Worm (Caenorhabditis elegans) whole organism, L1 larva: ENCODE results near the gene Y8A9A.2.
A peak's percentile ranks its signal among the peaks of the same experiment; 100 is the strongest.

Experiments
- C04F5.9 ChIP-seq: sonication (generic microtip); optimal IDR thresholded peaks from 2 replicates; lab custom pipeline; 2016; ENCODE audit warnings: missing genetic modification characterization, missing compliant biosample characterization
- C16A3.4 ChIP-seq: fragments of 150-350 bp; optimal IDR thresholded peaks from 2 replicates; lab custom pipeline; 2014; ENCODE audit warnings: missing biosample characterization, missing genetic modification characterization
- F16B12.6 ChIP-seq: fragments of 150-350 bp; optimal IDR thresholded peaks from 2 replicates; lab custom pipeline; 2014; ENCODE audit warnings: missing biosample characterization, missing genetic modification characterization
- Y116A8C.19 ChIP-seq: sonication (generic microtip); optimal IDR thresholded peaks from 2 replicates; lab custom pipeline; 2016; ENCODE audit warnings: missing compliant biosample characterization, missing genetic modification characterization, borderline replicate concordance
- blmp-1 ChIP-seq: fragments of 150-350 bp; optimal IDR thresholded peaks from 2 replicates; lab custom pipeline; 2014; ENCODE audit warnings: missing biosample characterization, missing genetic modification characterization
- ceh-63 ChIP-seq: fragments of 200-800 bp; sonication (Bioruptor generic); optimal IDR thresholded peaks from 2 replicates; lab custom pipeline; 2018; ENCODE audit warnings: mild to moderate bottlenecking, missing genetic modification characterization, missing compliant biosample characterization
- ceh-8 ChIP-seq: fragments of 200-800 bp; sonication (Bioruptor generic); optimal IDR thresholded peaks from 2 replicates; lab custom pipeline; 2018; ENCODE audit warnings: mild to moderate bottlenecking, missing genetic modification characterization, moderate library complexity, missing compliant biosample characterization
- ceh-88 ChIP-seq: fragments of 200-800 bp; sonication (Bioruptor generic); IDR thresholded peaks from 2 replicates; pipeline ENCODE4 v1.3.6; 2022; ENCODE audit warnings: missing genetic modification characterization, missing compliant biosample characterization
- ceh-90 ChIP-seq: sonication (generic microtip); optimal IDR thresholded peaks from 2 replicates; lab custom pipeline; 2016; ENCODE audit warnings: missing genetic modification characterization, missing compliant biosample characterization
- dpl-1 ChIP-seq, 3 experiments: fragments of 150-350 bp in 2 of 3; sonication (generic microtip) in 1 of 3; optimal IDR thresholded peaks; 2 replicates each; lab custom pipeline; 2014 to 2017; ENCODE audit warnings: missing biosample characterization in 3 of 3, missing genetic modification characterization in 3 of 3, missing genetic modification reagents in 3 of 3
- efl-1 ChIP-seq, 4 experiments: fragments of 150-350 bp; optimal IDR thresholded peaks in 3 of 4; peaks in 1 of 4; 1 replicate in 1 of 4; 2 replicates in 3 of 4; lab custom pipeline; 2014; ENCODE audit warnings: missing biosample characterization in 2 of 4, missing genetic modification characterization in 2 of 4, missing genetic modification reagents in 2 of 4
- efl-3 ChIP-seq: fragments of 200-800 bp; sonication (Bioruptor generic); optimal IDR thresholded peaks from 2 replicates; lab custom pipeline; 2018; ENCODE audit warnings: mild to moderate bottlenecking, missing genetic modification characterization, missing compliant biosample characterization
- egl-27 ChIP-seq, 2 experiments: fragments of 150-350 bp in 1 of 2; sonication (generic microtip); optimal IDR thresholded peaks; 3 replicates each; lab custom pipeline; 2017 to 2018; ENCODE audit warnings: missing biosample characterization in 2 of 2, missing genetic modification characterization in 2 of 2, missing genetic modification reagents in 2 of 2
- elt-2 ChIP-seq: sonication (generic microtip); optimal IDR thresholded peaks from 2 replicates; lab custom pipeline; 2016; ENCODE audit warnings: missing genetic modification characterization, mild to moderate bottlenecking, inconsistent platforms, missing compliant biosample characterization, missing genetic modification reagents
- fkh-10 ChIP-seq: sonication (generic microtip); optimal IDR thresholded peaks from 2 replicates; lab custom pipeline; 2017; ENCODE audit warnings: missing biosample characterization, missing genetic modification reagents, missing genetic modification characterization
- fkh-4 ChIP-seq: sonication (generic microtip); optimal IDR thresholded peaks from 2 replicates; lab custom pipeline; 2016; ENCODE audit warnings: missing compliant biosample characterization, missing genetic modification characterization, borderline replicate concordance
- fkh-8 ChIP-seq: sonication (generic microtip); optimal IDR thresholded peaks from 2 replicates; lab custom pipeline; 2016; ENCODE audit warnings: mild to moderate bottlenecking, missing genetic modification characterization, missing compliant biosample characterization
- fos-1 ChIP-seq: fragments of 150-350 bp; optimal IDR thresholded peaks from 2 replicates; lab custom pipeline; 2014; ENCODE audit warnings: missing biosample characterization, missing genetic modification characterization
- grh-1 ChIP-seq: fragments of 200-800 bp; sonication (Bioruptor generic); IDR thresholded peaks from 2 replicates; pipeline ENCODE4 v1.3.6; 2022; ENCODE audit warnings: missing genetic modification reagents, missing genetic modification characterization, missing compliant biosample characterization
- hlh-4 ChIP-seq: sonication (generic microtip); optimal IDR thresholded peaks from 2 replicates; lab custom pipeline; 2016; ENCODE audit warnings: mild to moderate bottlenecking, missing genetic modification characterization, missing compliant biosample characterization
- lin-13 ChIP-seq: fragments of 150-350 bp; optimal IDR thresholded peaks from 2 replicates; lab custom pipeline; 2014; ENCODE audit warnings: missing biosample characterization, missing genetic modification reagents, missing genetic modification characterization
- lin-14 ChIP-seq: fragments of 200-800 bp; sonication (Bioruptor generic); optimal IDR thresholded peaks from 2 replicates; lab custom pipeline; 2018; ENCODE audit warnings: mild to moderate bottlenecking, missing genetic modification characterization, moderate library complexity, missing compliant biosample characterization
- lin-15B ChIP-seq: fragments of 150-350 bp; sonication (generic microtip); optimal IDR thresholded peaks from 3 replicates; lab custom pipeline; 2014; ENCODE audit warnings: missing biosample characterization, missing genetic modification characterization
- lin-39 ChIP-seq: fragments of 150-350 bp; optimal IDR thresholded peaks from 2 replicates; lab custom pipeline; 2014; ENCODE audit warnings: missing biosample characterization, missing genetic modification reagents, missing genetic modification characterization
- lir-3 ChIP-seq: sonication (generic microtip); optimal IDR thresholded peaks from 2 replicates; lab custom pipeline; 2016; ENCODE audit warnings: mild to moderate bottlenecking, missing genetic modification characterization, moderate library complexity, missing compliant biosample characterization; ENCODE audit not compliant: poor library complexity
- lsy-2 ChIP-seq, 2 experiments: fragments of 150-350 bp; optimal IDR thresholded peaks; 2 replicates each; lab custom pipeline; 2014; ENCODE audit warnings: missing biosample characterization in 2 of 2, missing genetic modification characterization in 2 of 2
- mab-9 ChIP-seq: fragments of 200-800 bp; sonication (Bioruptor generic); IDR thresholded peaks from 2 replicates; pipeline ENCODE4 v1.3.6; 2022; ENCODE audit warnings: missing genetic modification reagents, missing genetic modification characterization, missing compliant biosample characterization
- mdl-1 ChIP-seq, 2 experiments: fragments of 150-350 bp; optimal IDR thresholded peaks; 2 replicates each; lab custom pipeline; 2014 to 2017; ENCODE audit warnings: missing biosample characterization in 2 of 2, missing genetic modification characterization in 2 of 2, inconsistent platforms in 1 of 2
- nhr-12 ChIP-seq: sonication (generic microtip); optimal IDR thresholded peaks from 2 replicates; lab custom pipeline; 2017; ENCODE audit warnings: missing biosample characterization, missing genetic modification characterization
- nhr-19 ChIP-seq: fragments of 200-800 bp; sonication (Bioruptor generic); conservative IDR thresholded peaks from 2 replicates; pipeline ENCODE4 v1.3.6; 2022; ENCODE audit warnings: missing genetic modification characterization, missing compliant biosample characterization
- nhr-47 ChIP-seq: sonication (generic microtip); optimal IDR thresholded peaks from 2 replicates; lab custom pipeline; 2016; ENCODE audit warnings: mild to moderate bottlenecking, missing genetic modification characterization, moderate library complexity, missing compliant biosample characterization
- nhr-76 ChIP-seq: sonication (generic microtip); optimal IDR thresholded peaks from 2 replicates; lab custom pipeline; 2017; ENCODE audit warnings: missing biosample characterization, missing genetic modification characterization
- nhr-77 ChIP-seq: fragments of 150-350 bp; optimal IDR thresholded peaks from 2 replicates; lab custom pipeline; 2014; ENCODE audit warnings: missing biosample characterization, missing genetic modification characterization
- nhr-85 ChIP-seq: sonication (generic microtip); peaks from one replicate; lab custom pipeline; 2016; ENCODE audit warnings: missing genetic modification characterization, inconsistent platforms, missing compliant biosample characterization
- nhr-90 ChIP-seq: sonication (generic microtip); optimal IDR thresholded peaks from 2 replicates; lab custom pipeline; 2016; ENCODE audit warnings: mild to moderate bottlenecking, missing genetic modification characterization, missing compliant biosample characterization; ENCODE audit not compliant: poor library complexity
- pag-3 ChIP-seq: sonication (generic microtip); optimal IDR thresholded peaks from 2 replicates; lab custom pipeline; 2017; ENCODE audit warnings: missing genetic modification characterization, mild to moderate bottlenecking, missing compliant biosample characterization, antibody characterized with exemption, borderline replicate concordance; ENCODE audit not compliant: insufficient read depth
- rnt-1 ChIP-seq: sonication (generic microtip); optimal IDR thresholded peaks from 2 replicates; lab custom pipeline; 2016; ENCODE audit warnings: mild to moderate bottlenecking, missing genetic modification characterization, moderate library complexity, missing compliant biosample characterization
- skn-1 ChIP-seq: fragments of 150-350 bp; optimal IDR thresholded peaks from 2 replicates; lab custom pipeline; 2014; ENCODE audit warnings: missing biosample characterization, missing genetic modification characterization
- snpc-4 ChIP-seq: fragments of 150-350 bp; optimal IDR thresholded peaks from 2 replicates; lab custom pipeline; 2014; ENCODE audit warnings: missing biosample characterization, missing genetic modification characterization
- snu-23 ChIP-seq: sonication (generic microtip); optimal IDR thresholded peaks from 2 replicates; lab custom pipeline; 2016; ENCODE audit warnings: missing genetic modification characterization, missing compliant biosample characterization
- sptf-1 ChIP-seq: fragments of 150-350 bp; optimal IDR thresholded peaks from 2 replicates; lab custom pipeline; 2014; ENCODE audit warnings: missing biosample characterization, missing genetic modification characterization
- swsn-7 ChIP-seq: sonication (generic microtip); optimal IDR thresholded peaks from 2 replicates; lab custom pipeline; 2016; ENCODE audit warnings: missing genetic modification characterization, missing compliant biosample characterization
- tbx-2 ChIP-seq: sonication (generic microtip); optimal IDR thresholded peaks from 2 replicates; lab custom pipeline; 2016; ENCODE audit warnings: missing genetic modification characterization, missing compliant biosample characterization
- tlp-1 ChIP-seq: fragments of 150-350 bp; optimal IDR thresholded peaks from 2 replicates; lab custom pipeline; 2014; ENCODE audit warnings: missing biosample characterization, missing genetic modification characterization
- unc-98 ChIP-seq: fragments of 200-800 bp; sonication (Bioruptor generic); IDR thresholded peaks from 2 replicates; pipeline ENCODE4 v1.3.6; 2022; ENCODE audit warnings: missing genetic modification characterization, missing compliant biosample characterization
- vab-15 ChIP-seq: sonication (generic microtip); optimal IDR thresholded peaks from 2 replicates; lab custom pipeline; 2017; ENCODE audit warnings: missing genotype, mild to moderate bottlenecking, missing genetic modification characterization, missing compliant biosample characterization
- zag-1 ChIP-seq: fragments of 150-350 bp; optimal IDR thresholded peaks from 2 replicates; lab custom pipeline; 2014; ENCODE audit warnings: missing biosample characterization, missing genetic modification characterization
- ztf-11 ChIP-seq, 2 experiments: sonication (generic microtip); optimal IDR thresholded peaks; 2 replicates each; lab custom pipeline; 2016 to 2017; ENCODE audit warnings: missing genetic modification characterization in 2 of 2, missing biosample characterization in 1 of 2, missing compliant biosample characterization in 1 of 2
- ztf-4 ChIP-seq: fragments of 150-350 bp; optimal IDR thresholded peaks from 2 replicates; lab custom pipeline; 2014; ENCODE audit warnings: missing biosample characterization, missing genetic modification characterization

The Y8A9A.2 gene

DNA sequence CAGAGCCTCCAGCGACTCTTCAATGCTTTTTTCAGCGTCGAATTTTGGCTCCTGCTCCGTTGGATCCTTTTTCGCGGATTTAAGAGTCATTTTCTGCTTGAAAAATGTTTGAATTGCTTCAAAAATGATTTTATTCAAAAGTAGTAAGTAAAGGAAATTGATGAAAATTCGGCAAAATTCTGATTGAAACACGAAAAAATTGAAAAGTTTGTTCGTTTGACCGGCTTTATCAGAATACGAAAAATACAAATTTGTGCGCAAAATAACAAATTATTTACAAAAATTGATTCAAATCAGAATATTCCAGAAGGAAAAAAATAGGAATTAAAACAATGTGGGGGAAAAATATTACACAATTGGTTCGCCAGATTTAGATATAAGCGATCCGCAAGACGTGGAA is 11.5 kb downstream of the Y8A9A.2 start, which contains the start of gene F54D10.4:
TSS of gene F54D10.4 (minus strand) at position 101 of the 400 bp plus-strand sequence.
- no peak for TF ChIP-seq egl-27 (tag; optimal IDR thresholded peaks at IDR 0.05; lab: Kevin White, UChicago)
- TF ChIP-seq nhr-12 (tag; lab: Kevin White, UChicago): no peak
- TF ChIP-seq unc-98 (GFP tag; lab: Robert Waterston, UW): no peak
- no peak for TF ChIP-seq snpc-4 (tag; lab: Kevin White, UChicago)

DNA sequence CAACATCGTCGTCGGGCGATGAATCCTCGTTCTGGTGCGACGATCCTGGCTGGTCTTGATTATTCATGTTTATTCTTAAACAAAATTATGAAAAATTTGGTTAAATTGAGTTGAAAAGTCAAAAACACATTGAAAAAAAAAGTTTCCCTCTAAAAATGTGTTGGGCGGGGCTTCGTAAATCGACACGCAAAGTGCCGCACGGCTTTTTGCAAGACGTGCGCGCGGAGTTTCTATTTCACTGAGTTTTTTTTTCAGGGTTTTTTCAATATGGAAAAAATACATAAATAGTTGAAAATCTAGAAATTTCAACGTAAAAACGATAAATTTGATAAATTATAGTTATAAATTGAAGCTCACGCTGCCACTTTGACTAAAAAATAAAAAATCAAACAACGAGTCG is 12.7 kb downstream of the Y8A9A.2 start, which contains the start of gene F54D10.5:
TSS of gene F54D10.5 (minus strand) at position 74 of the 400 bp plus-strand sequence.
- TF ChIP-seq fos-1 (tag; lab: Kevin White, UChicago) (peak; percentile 47), zag-1 (tag; lab: Kevin White, UChicago) (no peak), ztf-4 (tag; lab: Kevin White, UChicago) (no peak), swsn-7 (tag; lab: Kevin White, UChicago) (peak; percentile 82), efl-3 (GFP tag; lab: Kevin White, UChicago) (no peak), snu-23 (GFP tag; lab: Kevin White, UChicago) (peak; percentile 82), Y116A8C.19 (tag; lab: Kevin White, UChicago) (no peak), mab-9 (GFP tag; lab: Robert Waterston, UW) (peak; percentile 41; the same call in 1 of the 2 replicates), fkh-4 (tag; lab: Kevin White, UChicago) (no peak), lsy-2 (tag; optimal IDR thresholded peaks at IDR 0.05; lab: Kevin White, UChicago) (peak; percentile 85 to 86), grh-1 (GFP tag; lab: Robert Waterston, UW) (peak; percentile 77), ztf-11 (tag; optimal IDR thresholded peaks at IDR 0.05; lab: Kevin White, UChicago) (peak in 1 of 2 experiments; percentile 13), nhr-85 (tag; lab: Kevin White, UChicago) (peak; percentile 89), dpl-1 (GFP tag; optimal IDR thresholded peaks at IDR 0.05; lab: Kevin White, UChicago) (peak; percentile 95), lin-13 (GFP tag; lab: Kevin White, UChicago) (peak; percentile 55), hlh-4 (tag; lab: Kevin White, UChicago) (no peak), lin-14 (GFP tag; lab: Kevin White, UChicago) (peak; percentile 77), sptf-1 (tag; lab: Kevin White, UChicago) (no peak), elt-2 (peak; percentile 73), lin-15B (tag; lab: Kevin White, UChicago) (peak; percentile 63), nhr-77 (tag; lab: Kevin White, UChicago) (no peak), tlp-1 (tag; lab: Kevin White, UChicago) (no peak), ceh-63 (GFP tag; lab: Kevin White, UChicago) (no peak), mdl-1 (tag; optimal IDR thresholded peaks at IDR 0.05; lab: Kevin White, UChicago) (peak in 1 of 2 experiments; percentile 66), pag-3 (tag; lab: Kevin White, UChicago) (no peak), fkh-10 (GFP tag; lab: Kevin White, UChicago) (no peak), nhr-76 (tag; lab: Kevin White, UChicago) (no peak), C16A3.4 (peak; percentile 77), ceh-8 (GFP tag; lab: Kevin White, UChicago) (peak; percentile 55), lir-3 (no peak), ceh-88 (GFP tag; lab: Robert Waterston, UW) (peak; percentile 24; the same call in 1 of the 2 replicates), vab-15 (tag; lab: Kevin White, UChicago) (no peak), efl-1 (optimal IDR thresholded peaks at IDR 0.05; lab: Kevin White, UChicago) (peak; percentile 81 to 95), efl-1 (GFP tag; optimal IDR thresholded peaks at IDR 0.05 in 1 of 2; lab: Kevin White, UChicago) (peak; percentile 91 to 99), rnt-1 (peak; percentile 93), snpc-4 (tag; lab: Kevin White, UChicago) (peak; percentile 59), blmp-1 (tag; lab: Kevin White, UChicago) (no peak), C04F5.9 (tag; lab: Kevin White, UChicago) (peak; percentile 54), fkh-8 (tag; lab: Kevin White, UChicago) (peak; percentile 47), nhr-90 (tag; lab: Kevin White, UChicago) (peak; percentile 77), tbx-2 (tag; lab: Kevin White, UChicago) (peak; percentile 80), lin-39 (tag; lab: Kevin White, UChicago) (peak; percentile 69), skn-1 (tag; lab: Kevin White, UChicago) (peak; percentile 88), F16B12.6 (peak; percentile 68), ceh-90 (peak; percentile 15), nhr-47 (peak; percentile 85), nhr-19 (GFP tag; lab: Robert Waterston, UW) (peak; percentile 82)
